Fruit fly (Drosophila melanogaster) whole organism, prepupa: ENCODE measurements around the gene CG13384.

Experiments
- CG10631 ChIP-seq: fragments of 200-800 bp; sonication (Bioruptor generic); optimal IDR thresholded peaks from 2 replicates; lab custom pipeline; 2016; ENCODE audit warnings: missing biosample characterization, missing genetic modification characterization
- CG10669 ChIP-seq: fragments of 200-800 bp; sonication (Bioruptor generic); optimal IDR thresholded peaks from 3 replicates; lab custom pipeline; 2018; ENCODE audit warnings: missing biosample characterization, mild to moderate bottlenecking, missing genetic modification characterization, moderate library complexity
- CG11294 ChIP-seq: fragments of 200-800 bp; sonication (Bioruptor generic); IDR thresholded peaks from 2 replicates; pipeline ENCODE4 v1.3.6; 2022; ENCODE audit warnings: missing biosample characterization, missing genetic modification characterization
- CG11762 ChIP-seq: fragments of 200-800 bp; sonication (Bioruptor generic); optimal IDR thresholded peaks from 3 replicates; lab custom pipeline; 2016; ENCODE audit warnings: missing biosample characterization, missing genetic modification characterization; ENCODE audit not compliant: insufficient read depth
- CG3032 ChIP-seq: fragments of 200-800 bp; optimal IDR thresholded peaks from 2 replicates; lab custom pipeline; 2019; ENCODE audit warnings: missing biosample characterization, mild to moderate bottlenecking, missing genetic modification characterization, moderate library complexity
- CG31627 ChIP-seq: fragments of 200-800 bp; sonication (Bioruptor generic); optimal IDR thresholded peaks from 3 replicates; lab custom pipeline; 2016; ENCODE audit warnings: missing biosample characterization, missing genetic modification characterization
- CG32006 ChIP-seq: fragments of 200-800 bp; sonication (Bioruptor generic); optimal IDR thresholded peaks from 3 replicates; lab custom pipeline; 2017; ENCODE audit warnings: missing biosample characterization, mild to moderate bottlenecking, missing genetic modification characterization
- CG34406 ChIP-seq: fragments of 200-800 bp; sonication (Bioruptor generic); optimal IDR thresholded peaks from 3 replicates; lab custom pipeline; 2016; ENCODE audit warnings: missing biosample characterization, missing genetic modification characterization
- CG3919 ChIP-seq: fragments of 200-800 bp; sonication (Bioruptor generic); optimal IDR thresholded peaks from 3 replicates; lab custom pipeline; 2016; ENCODE audit warnings: missing biosample characterization, missing genetic modification characterization
- CG4318 ChIP-seq: fragments of 200-800 bp; sonication (Bioruptor generic); optimal IDR thresholded peaks from 3 replicates; lab custom pipeline; 2017; ENCODE audit warnings: missing biosample characterization, mild to moderate bottlenecking, missing genetic modification characterization
- CG6163 ChIP-seq: fragments of 200-800 bp; sonication (Bioruptor generic); IDR thresholded peaks from 3 replicates; pipeline ENCODE4 v1.3.6; 2022; ENCODE audit warnings: missing biosample characterization, missing genetic modification characterization
- CG6276 ChIP-seq: fragments of 200-800 bp; sonication (Bioruptor generic); optimal IDR thresholded peaks from 2 replicates; lab custom pipeline; 2017; ENCODE audit warnings: missing biosample characterization, mild to moderate bottlenecking, missing genetic modification characterization
- CG6808 ChIP-seq: fragments of 200-800 bp; sonication (Bioruptor generic); optimal IDR thresholded peaks from 3 replicates; lab custom pipeline; 2017; ENCODE audit warnings: missing biosample characterization, missing genetic modification characterization, mild to moderate bottlenecking, moderate library complexity, missing genetic modification reagents
- CG6854 ChIP-seq: fragments of 200-800 bp; sonication (Bioruptor generic); optimal IDR thresholded peaks from 2 replicates; lab custom pipeline; 2017; ENCODE audit warnings: missing biosample characterization, mild to moderate bottlenecking, missing genetic modification characterization
- CG7368 ChIP-seq: fragments of 200-800 bp; sonication (Bioruptor generic); optimal IDR thresholded peaks from 3 replicates; lab custom pipeline; 2016; ENCODE audit warnings: missing biosample characterization, missing genetic modification characterization
- CG8319 ChIP-seq: fragments of 200-800 bp; sonication (Bioruptor generic); optimal IDR thresholded peaks from 3 replicates; lab custom pipeline; 2016; ENCODE audit warnings: missing biosample characterization, missing genetic modification characterization
- CG9139 ChIP-seq: fragments of 200-800 bp; sonication (Bioruptor generic); optimal IDR thresholded peaks from 3 replicates; lab custom pipeline; 2017; ENCODE audit warnings: missing biosample characterization, mild to moderate bottlenecking, missing genetic modification characterization
- Eip75B ChIP-seq: fragments of 200-800 bp; sonication (Bioruptor generic); optimal IDR thresholded peaks from 3 replicates; lab custom pipeline; 2016; ENCODE audit warnings: missing biosample characterization, missing genetic modification characterization
- Eip78C ChIP-seq: fragments of 200-800 bp; sonication (Bioruptor generic); peaks from one replicate; lab custom pipeline; 2016; ENCODE audit warnings: missing biosample characterization, missing genetic modification characterization
- Eip93F ChIP-seq: fragments of 200-800 bp; sonication (Bioruptor generic); optimal IDR thresholded peaks from 2 replicates; lab custom pipeline; 2016; ENCODE audit warnings: missing biosample characterization, mild to moderate bottlenecking, missing genetic modification characterization
- Ets21C ChIP-seq: fragments of 200-800 bp; sonication (Bioruptor generic); optimal IDR thresholded peaks from 3 replicates; lab custom pipeline; 2016; ENCODE audit warnings: missing biosample characterization, missing genetic modification characterization
- Ets96B ChIP-seq: fragments of 200-800 bp; optimal IDR thresholded peaks from 2 replicates; lab custom pipeline; 2019; ENCODE audit warnings: missing biosample characterization, mild to moderate bottlenecking, missing genetic modification characterization, moderate library complexity
- Gug ChIP-seq: fragments of 200-800 bp; sonication (Bioruptor generic); IDR thresholded peaks from 2 replicates; pipeline ENCODE4 v1.3.6; 2022; ENCODE audit warnings: missing biosample characterization, missing genetic modification characterization
- Hr38 ChIP-seq: sonication (Bioruptor generic); optimal IDR thresholded peaks from 2 replicates; lab custom pipeline; 2016; ENCODE audit warnings: missing biosample characterization, missing genetic modification characterization
- Hr4 ChIP-seq: fragments of 200-800 bp; sonication (Bioruptor generic); optimal IDR thresholded peaks from 3 replicates; lab custom pipeline; 2016; ENCODE audit warnings: missing biosample characterization, missing genetic modification characterization
- Lpt ChIP-seq: fragments of 200-800 bp; sonication (Bioruptor generic); optimal IDR thresholded peaks from 3 replicates; lab custom pipeline; 2016; ENCODE audit warnings: missing biosample characterization, missing genetic modification characterization
- Met ChIP-seq: fragments of 200-800 bp; sonication (Bioruptor generic); optimal IDR thresholded peaks from 3 replicates; lab custom pipeline; 2016; ENCODE audit warnings: missing biosample characterization, missing genetic modification characterization
- OdsH ChIP-seq: fragments of 200-800 bp; sonication (Bioruptor generic); optimal IDR thresholded peaks from 3 replicates; lab custom pipeline; 2016; ENCODE audit warnings: missing biosample characterization, missing genetic modification characterization
- Smox ChIP-seq: fragments of 200-800 bp; sonication (Bioruptor generic); optimal IDR thresholded peaks from 3 replicates; lab custom pipeline; 2016; ENCODE audit warnings: missing biosample characterization, missing genetic modification characterization
- Sox102F ChIP-seq: fragments of 200-800 bp; sonication (Bioruptor generic); optimal IDR thresholded peaks from 2 replicates; lab custom pipeline; 2016; ENCODE audit warnings: missing biosample characterization, mild to moderate bottlenecking, missing genetic modification characterization
- Sox14 ChIP-seq: fragments of 200-800 bp; sonication (Bioruptor generic); optimal IDR thresholded peaks from 3 replicates; lab custom pipeline; 2016; ENCODE audit warnings: missing biosample characterization, missing genetic modification characterization
- achi ChIP-seq: fragments of 200-800 bp; sonication (Bioruptor generic); optimal IDR thresholded peaks from 3 replicates; lab custom pipeline; 2016; ENCODE audit warnings: missing biosample characterization, missing genetic modification characterization
- cyc ChIP-seq: fragments of 200-800 bp; sonication (Bioruptor generic); optimal IDR thresholded peaks from 3 replicates; lab custom pipeline; 2016; ENCODE audit warnings: missing biosample characterization, missing genetic modification characterization
- dac ChIP-seq: fragments of 200-800 bp; sonication (Bioruptor generic); optimal IDR thresholded peaks from 2 replicates; lab custom pipeline; 2017; ENCODE audit warnings: missing biosample characterization, mild to moderate bottlenecking, missing genetic modification characterization
- dsx ChIP-seq: fragments of 200-800 bp; optimal IDR thresholded peaks from 3 replicates; lab custom pipeline; 2019; ENCODE audit warnings: missing biosample characterization, mild to moderate bottlenecking, missing genetic modification characterization, moderate library complexity; ENCODE audit not compliant: poor library complexity, severe bottlenecking
- eg ChIP-seq: fragments of 200-800 bp; sonication (Bioruptor generic); IDR thresholded peaks from 3 replicates; pipeline ENCODE4 v1.3.6; 2022; ENCODE audit warnings: missing biosample characterization, missing genetic modification characterization
- esn ChIP-seq: fragments of 200-800 bp; sonication (Bioruptor generic); optimal IDR thresholded peaks from 2 replicates; lab custom pipeline; 2016; ENCODE audit warnings: missing biosample characterization, mild to moderate bottlenecking, missing genetic modification characterization, moderate library complexity
- fd59A ChIP-seq: fragments of 200-800 bp; sonication (Bioruptor generic); optimal IDR thresholded peaks from 2 replicates; lab custom pipeline; 2017; ENCODE audit warnings: missing biosample characterization, mild to moderate bottlenecking, missing genetic modification characterization, missing genetic modification reagents
- fd85E ChIP-seq: fragments of 200-800 bp; sonication (Bioruptor generic); optimal IDR thresholded peaks from 3 replicates; lab custom pipeline; 2016; ENCODE audit warnings: missing biosample characterization, missing genetic modification characterization
- fkh ChIP-seq: fragments of 200-800 bp; sonication (Bioruptor generic); optimal IDR thresholded peaks from 3 replicates; lab custom pipeline; 2017; ENCODE audit warnings: missing biosample characterization, mild to moderate bottlenecking, missing genetic modification characterization, moderate library complexity
- lz ChIP-seq: fragments of 200-800 bp; sonication (Bioruptor generic); optimal IDR thresholded peaks from 3 replicates; lab custom pipeline; 2016; ENCODE audit warnings: missing biosample characterization, missing genetic modification characterization
- net ChIP-seq: fragments of 200-800 bp; sonication (Bioruptor generic); optimal IDR thresholded peaks from 3 replicates; lab custom pipeline; 2016; ENCODE audit warnings: missing biosample characterization, missing genetic modification characterization
- salr ChIP-seq, 2 experiments: fragments of 200-800 bp; sonication (Bioruptor generic); optimal IDR thresholded peaks; 3 replicates each; lab custom pipeline; 2016 to 2018; ENCODE audit warnings: missing biosample characterization in 2 of 2, missing genetic modification characterization in 2 of 2, mild to moderate bottlenecking in 1 of 2
- spab ChIP-seq: fragments of 200-800 bp; sonication (Bioruptor generic); optimal IDR thresholded peaks from 2 replicates; lab custom pipeline; 2017; ENCODE audit warnings: missing biosample characterization, mild to moderate bottlenecking, missing genetic modification characterization, missing genetic modification reagents
- ss ChIP-seq, 2 experiments: fragments of 200-800 bp; sonication (Bioruptor generic); optimal IDR thresholded peaks; 2 replicates in 1 of 2; 3 replicates in 1 of 2; lab custom pipeline; 2017 to 2018; ENCODE audit warnings: mild to moderate bottlenecking in 2 of 2, missing biosample characterization in 2 of 2, missing genetic modification characterization in 2 of 2, moderate library complexity in 1 of 2
- svp ChIP-seq: fragments of 200-800 bp; sonication (Bioruptor generic); peaks from one replicate; lab custom pipeline; 2016; ENCODE audit warnings: missing biosample characterization, missing genetic modification characterization
- topi ChIP-seq: fragments of 200-800 bp; sonication (Bioruptor generic); optimal IDR thresholded peaks from 3 replicates; lab custom pipeline; 2016; ENCODE audit warnings: missing biosample characterization, missing genetic modification characterization

The CG13384 gene

DNA sequence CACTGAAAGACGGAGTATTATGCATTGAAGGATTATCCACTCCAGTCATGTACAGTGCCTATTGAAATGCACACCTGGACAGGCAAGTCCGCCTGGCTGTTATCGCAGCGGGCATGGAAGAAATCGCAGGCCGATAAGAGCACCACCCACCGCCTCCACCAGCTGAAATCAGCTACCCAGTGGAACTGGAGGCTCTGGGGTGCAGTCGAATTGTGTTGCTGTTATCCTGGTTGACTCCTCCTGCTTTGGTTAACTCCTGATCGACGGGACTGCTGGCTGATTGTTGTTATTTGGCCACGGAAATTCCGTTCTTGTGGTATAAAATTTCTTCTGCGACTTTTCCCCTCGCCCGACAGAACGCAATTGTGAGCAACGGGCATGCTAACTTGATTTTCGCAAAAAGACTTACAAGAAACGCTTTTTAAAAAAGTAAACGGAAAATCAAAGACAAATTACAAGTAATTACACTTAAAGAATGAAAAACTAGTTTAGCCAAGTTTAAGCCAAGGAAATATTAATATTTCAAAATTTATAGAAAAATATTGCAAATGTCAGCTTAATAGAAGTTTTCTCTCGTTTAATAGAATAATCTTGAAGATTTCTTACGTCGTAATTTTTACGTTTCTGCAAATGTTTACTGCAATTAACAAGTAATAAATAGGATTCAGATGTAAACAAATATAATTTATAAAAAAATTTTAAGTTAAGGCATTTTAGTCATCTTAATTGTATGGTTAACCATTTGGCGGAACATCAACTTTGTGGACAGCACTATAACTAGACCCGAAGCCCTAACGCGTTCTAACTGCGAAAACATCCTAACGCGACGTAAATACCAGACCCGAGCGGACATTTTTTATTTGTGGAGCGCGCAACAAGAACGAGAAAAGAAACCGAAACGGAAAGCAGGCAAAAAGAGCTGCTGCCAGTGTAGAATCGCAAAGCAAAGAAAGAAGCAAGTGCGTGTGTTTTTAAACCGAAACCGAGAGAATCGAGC, 30.9 kb downstream of the CG13384 start, which contains the start of the genes CG13398 and Akap200 (continued):
- no peak for TF ChIP-seq CG9139 (GFP tag; lab: Kevin White, UChicago)
- TF ChIP-seq salr (GFP tag; optimal IDR thresholded peaks at IDR 0.05; lab: Kevin White, UChicago): no peak
- TF ChIP-seq Smox (GFP tag; lab: Kevin White, UChicago): no peak
- no peak for TF ChIP-seq CG32006 (GFP tag; lab: Kevin White, UChicago)
- TF ChIP-seq CG10669: no peak
- no peak for TF ChIP-seq eg (GFP tag; lab: Robert Waterston, UW)
- no peak for TF ChIP-seq CG11762 (GFP tag; lab: Kevin White, UChicago)
- no peak for TF ChIP-seq spab (GFP tag; lab: Kevin White, UChicago)
- TF ChIP-seq Met: peak; percentile 38
- TF ChIP-seq esn (GFP tag; lab: Kevin White, UChicago): peak; percentile 71
- peak; percentile 68; the same call in 1 of the 3 replicates for TF ChIP-seq CG6163 (GFP tag; lab: Robert Waterston, UW)
- peak; percentile 76 for TF ChIP-seq Eip78C (GFP tag; lab: Kevin White, UChicago)
- peak; percentile 53 for TF ChIP-seq CG34406
- TF ChIP-seq lz (GFP tag; lab: Kevin White, UChicago): peak; percentile 22
- TF ChIP-seq Ets96B (tag; lab: Kevin White, UChicago): peak; percentile 25
- TF ChIP-seq ss (GFP tag; optimal IDR thresholded peaks at IDR 0.05; lab: Kevin White, UChicago): peak; percentile 6 to 45
- peak; percentile 47 for TF ChIP-seq CG31627 (GFP tag; lab: Kevin White, UChicago)
- TF ChIP-seq Hr38 (GFP tag; lab: Kevin White, UChicago): no peak
- TF ChIP-seq OdsH: no peak
- peak; percentile 64 for TF ChIP-seq CG10631 (GFP tag; lab: Kevin White, UChicago)
- peak; percentile 12 for TF ChIP-seq Ets21C (GFP tag; lab: Kevin White, UChicago)
- no peak for TF ChIP-seq dac
- peak; percentile 39 for TF ChIP-seq CG6808
- peak; percentile 84 for TF ChIP-seq svp (GFP tag; lab: Kevin White, UChicago)
- peak; percentile 48 for TF ChIP-seq CG3032
- TF ChIP-seq CG7368 (GFP tag; lab: Kevin White, UChicago): peak; percentile 25
- no peak for TF ChIP-seq CG8319 (GFP tag; lab: Kevin White, UChicago)
- TF ChIP-seq fd59A (GFP tag; lab: Kevin White, UChicago): no peak
- TF ChIP-seq Eip75B (GFP tag; lab: Kevin White, UChicago): peak; percentile 30
- no peak for TF ChIP-seq Lpt
- no peak for TF ChIP-seq CG6276 (GFP tag; lab: Kevin White, UChicago)
- peak; percentile 46 for TF ChIP-seq net (GFP tag; lab: Kevin White, UChicago)
- TF ChIP-seq Sox14 (GFP tag; lab: Kevin White, UChicago): no peak
- TF ChIP-seq CG3919 (GFP tag; lab: Kevin White, UChicago): peak; percentile 18

DNA sequence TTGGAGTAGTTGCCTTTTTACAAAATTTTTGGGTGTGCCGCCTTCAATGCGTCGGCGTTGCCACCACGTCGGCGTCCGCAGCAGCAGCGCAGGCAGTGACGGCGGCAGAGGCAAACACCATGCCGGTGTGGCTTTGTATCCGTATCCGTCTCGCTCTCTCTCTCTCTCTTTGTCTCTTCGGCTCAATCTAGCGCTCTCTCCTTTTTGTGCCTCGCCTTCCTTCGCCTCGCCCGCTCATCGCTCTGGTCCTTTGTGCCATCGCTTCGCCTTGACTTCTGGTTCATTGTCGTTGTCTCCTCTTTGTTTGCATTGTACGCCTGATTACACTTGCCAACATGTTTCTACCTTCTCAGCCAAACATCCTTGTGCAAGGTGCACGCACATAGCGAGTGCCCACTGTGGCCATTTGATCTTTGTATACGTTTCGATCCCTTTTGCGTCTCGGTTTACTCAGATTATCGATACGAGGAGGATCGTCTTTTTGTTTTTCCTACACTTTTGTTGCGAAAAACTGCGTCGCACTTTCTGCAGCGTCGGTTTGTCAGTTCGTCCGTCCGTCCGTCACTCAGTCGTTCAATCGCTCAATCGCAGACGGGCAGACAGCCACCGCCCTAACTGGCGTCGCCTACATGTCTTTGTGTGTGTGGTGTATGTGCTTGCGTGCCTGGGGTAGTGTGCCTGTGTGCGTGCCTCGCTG, 32.2 kb downstream of the CG13384 start:
- TF ChIP-seq Sox102F (GFP tag; lab: Kevin White, UChicago): peak; percentile 88
- peak; percentile 82 to 90 for TF ChIP-seq ss (GFP tag; optimal IDR thresholded peaks at IDR 0.05; lab: Kevin White, UChicago)
- TF ChIP-seq CG7368 (GFP tag; lab: Kevin White, UChicago): peak; percentile 60
- TF ChIP-seq topi (GFP tag; lab: Kevin White, UChicago): peak; percentile 78
- TF ChIP-seq dsx (GFP tag; lab: Kevin White, UChicago): peak; percentile 84
- no peak for TF ChIP-seq Eip93F (GFP tag; lab: Kevin White, UChicago)
- TF ChIP-seq CG6854 (GFP tag; lab: Kevin White, UChicago): peak; percentile 6
- TF ChIP-seq cyc: peak; percentile 72
- peak; percentile 98 for TF ChIP-seq Sox14 (GFP tag; lab: Kevin White, UChicago)
- TF ChIP-seq net (GFP tag; lab: Kevin White, UChicago): peak; percentile 59
- peak; percentile 32 to 63 for TF ChIP-seq salr (GFP tag; optimal IDR thresholded peaks at IDR 0.05; lab: Kevin White, UChicago)
- peak; percentile 51; the same call in 1 of the 2 replicates for TF ChIP-seq CG11294 (GFP tag; lab: Robert Waterston, UW)
- peak; percentile 72 for TF ChIP-seq achi (GFP tag; lab: Kevin White, UChicago)
- TF ChIP-seq CG10669: peak; percentile 77
- TF ChIP-seq fkh (GFP tag; lab: Kevin White, UChicago): peak; percentile 16
- no peak for TF ChIP-seq Gug
- TF ChIP-seq CG32006 (GFP tag; lab: Kevin White, UChicago): peak; percentile 65
- TF ChIP-seq CG4318 (GFP tag; lab: Kevin White, UChicago): no peak
- peak; percentile 62 for TF ChIP-seq fd85E
- peak; percentile 56 for TF ChIP-seq Hr4 (GFP tag; lab: Kevin White, UChicago)
- peak; percentile 75 for TF ChIP-seq spab (GFP tag; lab: Kevin White, UChicago)
